Fruit fly (Drosophila melanogaster) whole organism, embryonic: ENCODE data around the gene CG7298.

Experiments
- CG10274 ChIP-seq: fragments of 200-800 bp; sonication (Bioruptor generic); optimal IDR thresholded peaks from 3 replicates; lab custom pipeline; 2017; ENCODE audit warnings: missing biosample characterization, mild to moderate bottlenecking, missing genetic modification characterization
- CG11504 ChIP-seq: fragments of 200-800 bp; sonication (Bioruptor generic); optimal IDR thresholded peaks from 3 replicates; lab custom pipeline; 2019; ENCODE audit warnings: missing biosample characterization, mild to moderate bottlenecking, missing genetic modification characterization, moderate library complexity
- CG11723 ChIP-seq: fragments of 200-800 bp; sonication (Bioruptor generic); optimal IDR thresholded peaks from 2 replicates; lab custom pipeline; 2017; ENCODE audit warnings: missing biosample characterization, mild to moderate bottlenecking, missing genetic modification characterization
- CG13123 ChIP-seq: fragments of 200-800 bp; sonication (Bioruptor generic); optimal IDR thresholded peaks from 2 replicates; lab custom pipeline; 2016; ENCODE audit warnings: missing biosample characterization, missing genetic modification characterization
- CG14710 ChIP-seq: fragments of 200-800 bp; sonication (Bioruptor generic); optimal IDR thresholded peaks from 3 replicates; lab custom pipeline; 2019; ENCODE audit warnings: missing biosample characterization, mild to moderate bottlenecking, missing genetic modification characterization, moderate library complexity
- CG14860 ChIP-seq: fragments of 200-800 bp; sonication (Bioruptor generic); IDR thresholded peaks from 3 replicates; pipeline ENCODE4 v1.3.6; 2022; ENCODE audit warnings: missing biosample characterization, missing genetic modification characterization; ENCODE audit not compliant: partially characterized antibody
- CG14965 ChIP-seq: fragments of 200-800 bp; sonication (Bioruptor generic); optimal IDR thresholded peaks from 2 replicates; lab custom pipeline; 2016; ENCODE audit warnings: missing biosample characterization, missing genetic modification characterization, borderline replicate concordance
- CG1603 ChIP-seq: fragments of 200-800 bp; sonication (Bioruptor generic); optimal IDR thresholded peaks from 2 replicates; lab custom pipeline; 2019; ENCODE audit warnings: missing biosample characterization, mild to moderate bottlenecking, missing genetic modification characterization, moderate library complexity
- CG16779 ChIP-seq: fragments of 200-800 bp; sonication (Bioruptor generic); IDR thresholded peaks from 2 replicates; pipeline ENCODE4 v1.3.6; 2022; ENCODE audit warnings: missing biosample characterization, missing genetic modification characterization
- CG17359 ChIP-seq: fragments of 200-800 bp; sonication (Bioruptor generic); optimal IDR thresholded peaks from 3 replicates; lab custom pipeline; 2018; ENCODE audit warnings: missing biosample characterization, mild to moderate bottlenecking, missing genetic modification characterization, moderate library complexity
- CG17385 ChIP-seq: fragments of 200-800 bp; sonication (Bioruptor generic); optimal IDR thresholded peaks from 3 replicates; lab custom pipeline; 2018; ENCODE audit warnings: missing biosample characterization, mild to moderate bottlenecking, missing genetic modification characterization
- CG18262 ChIP-seq: fragments of 200-800 bp; optimal IDR thresholded peaks from 3 replicates; lab custom pipeline; 2019; ENCODE audit warnings: missing biosample characterization, mild to moderate bottlenecking, missing genetic modification characterization, moderate library complexity
- CG2116 ChIP-seq: fragments of 200-800 bp; sonication (Bioruptor generic); optimal IDR thresholded peaks from 3 replicates; lab custom pipeline; 2018; ENCODE audit warnings: missing biosample characterization, mild to moderate bottlenecking, missing genetic modification characterization
- CG31388 ChIP-seq: fragments of 200-800 bp; sonication (Bioruptor generic); optimal IDR thresholded peaks from 2 replicates; lab custom pipeline; 2016; ENCODE audit warnings: missing biosample characterization, missing genetic modification characterization
- CG3407 ChIP-seq: fragments of 200-800 bp; sonication (Bioruptor generic); optimal IDR thresholded peaks from 2 replicates; lab custom pipeline; 2018; ENCODE audit warnings: missing biosample characterization, mild to moderate bottlenecking, missing genetic modification characterization
- CG7372 ChIP-seq: fragments of 200-800 bp; sonication (Bioruptor generic); IDR thresholded peaks from 2 replicates; pipeline ENCODE4 v1.3.6; 2022; ENCODE audit warnings: missing biosample characterization, missing genetic modification characterization
- CG7556 ChIP-seq: fragments of 200-800 bp; sonication (Bioruptor generic); optimal IDR thresholded peaks from 2 replicates; lab custom pipeline; 2017; ENCODE audit warnings: missing biosample characterization, mild to moderate bottlenecking, missing genetic modification characterization
- D19B ChIP-seq: fragments of 200-800 bp; sonication (Bioruptor generic); optimal IDR thresholded peaks from 2 replicates; lab custom pipeline; 2017; ENCODE audit warnings: missing biosample characterization, mild to moderate bottlenecking, missing genetic modification characterization
- Dbx ChIP-seq: fragments of 200-800 bp; sonication (Bioruptor generic); IDR thresholded peaks from 3 replicates; pipeline ENCODE4 v1.3.6; 2022; ENCODE audit warnings: missing biosample characterization, missing genetic modification characterization
- Dek ChIP-seq: fragments of 200-800 bp; sonication (Bioruptor generic); optimal IDR thresholded peaks from 3 replicates; lab custom pipeline; 2019; ENCODE audit warnings: missing biosample characterization, mild to moderate bottlenecking, missing genetic modification characterization, moderate library complexity
- Dfd ChIP-seq, 2 experiments: fragments of >200 bp; optimal IDR thresholded peaks; 2 replicates each; lab custom pipeline; 2017; ENCODE audit warnings: missing biosample characterization in 2 of 2, missing genetic modification characterization in 2 of 2
- Dp ChIP-seq: fragments of 200-800 bp; sonication (Bioruptor generic); optimal IDR thresholded peaks from 2 replicates; lab custom pipeline; 2018; ENCODE audit warnings: missing biosample characterization, mild to moderate bottlenecking, missing genetic modification characterization, moderate library complexity
- Fer1 ChIP-seq: fragments of 200-800 bp; sonication (Bioruptor generic); optimal IDR thresholded peaks from 2 replicates; lab custom pipeline; 2017; ENCODE audit warnings: missing biosample characterization, mild to moderate bottlenecking, missing genetic modification characterization
- MBD-R2 ChIP-seq: fragments of 200-800 bp; sonication (Bioruptor generic); IDR thresholded peaks from 2 replicates; pipeline ENCODE4 v1.3.6; 2022; ENCODE audit warnings: missing biosample characterization, missing genetic modification characterization
- Max ChIP-seq: fragments of 200-800 bp; sonication (Bioruptor generic); optimal IDR thresholded peaks from 2 replicates; lab custom pipeline; 2016; ENCODE audit warnings: missing biosample characterization, mild to moderate bottlenecking, missing genetic modification characterization
- Meics ChIP-seq: fragments of 200-800 bp; sonication (Bioruptor generic); optimal IDR thresholded peaks from 2 replicates; lab custom pipeline; 2017; ENCODE audit warnings: missing biosample characterization, mild to moderate bottlenecking, missing genetic modification characterization
- Nf-YB ChIP-seq: fragments of 200-800 bp; sonication (Bioruptor generic); optimal IDR thresholded peaks from 3 replicates; lab custom pipeline; 2019; ENCODE audit warnings: missing biosample characterization, mild to moderate bottlenecking, missing genetic modification characterization, moderate library complexity
- Oaz ChIP-seq: fragments of 200-800 bp; sonication (Bioruptor generic); IDR thresholded peaks from 2 replicates; pipeline ENCODE4 v1.3.6; 2022; ENCODE audit warnings: missing biosample characterization, missing genetic modification characterization
- Pdp1 ChIP-seq, 2 experiments: fragments of 200-800 bp; sonication (Bioruptor generic); optimal IDR thresholded peaks; 3 replicates each; lab custom pipeline; 2016; ENCODE audit warnings: missing biosample characterization in 2 of 2, missing genetic modification characterization in 2 of 2, mild to moderate bottlenecking in 1 of 2, moderate library complexity in 1 of 2
- Sry-δ ChIP-seq: fragments of 200-800 bp; sonication (Bioruptor generic); optimal IDR thresholded peaks from 2 replicates; lab custom pipeline; 2016; ENCODE audit warnings: missing biosample characterization, missing genetic modification characterization
- az2 ChIP-seq: fragments of 200-800 bp; sonication (Bioruptor generic); optimal IDR thresholded peaks from 3 replicates; lab custom pipeline; 2016; ENCODE audit warnings: missing biosample characterization, missing genetic modification characterization
- bigmax ChIP-seq: fragments of 200-800 bp; sonication (Bioruptor generic); optimal IDR thresholded peaks from 2 replicates; lab custom pipeline; 2018; ENCODE audit warnings: missing biosample characterization, mild to moderate bottlenecking, missing genetic modification characterization
- cas ChIP-seq: fragments of 200-800 bp; sonication (Bioruptor generic); IDR thresholded peaks from 2 replicates; pipeline ENCODE4 v1.3.6; 2022; ENCODE audit warnings: missing biosample characterization, missing genetic modification characterization
- cwo ChIP-seq: fragments of 200-800 bp; sonication (Bioruptor generic); optimal IDR thresholded peaks from 3 replicates; lab custom pipeline; 2017; ENCODE audit warnings: missing biosample characterization, missing genetic modification characterization, mild to moderate bottlenecking, moderate library complexity, missing genetic modification reagents
- fd3F ChIP-seq: fragments of 200-800 bp; sonication (Bioruptor generic); optimal IDR thresholded peaks from 2 replicates; lab custom pipeline; 2018; ENCODE audit warnings: missing biosample characterization, mild to moderate bottlenecking, missing genetic modification characterization, moderate library complexity
- fu2 ChIP-seq: fragments of 200-800 bp; sonication (Bioruptor generic); optimal IDR thresholded peaks from 2 replicates; lab custom pipeline; 2016; ENCODE audit warnings: missing biosample characterization, missing genetic modification characterization
- grau ChIP-seq: fragments of 200-800 bp; optimal IDR thresholded peaks from 3 replicates; lab custom pipeline; 2019; ENCODE audit warnings: missing biosample characterization, mild to moderate bottlenecking, missing genetic modification characterization, moderate library complexity
- grn ChIP-seq: fragments of 200-800 bp; sonication (Bioruptor generic); optimal IDR thresholded peaks from 3 replicates; lab custom pipeline; 2017; ENCODE audit warnings: missing biosample characterization, missing genetic modification characterization
- mirr ChIP-seq: fragments of 200-800 bp; sonication (Bioruptor generic); optimal IDR thresholded peaks from 3 replicates; lab custom pipeline; 2018; ENCODE audit warnings: missing biosample characterization, mild to moderate bottlenecking, missing genetic modification characterization
- ranshi ChIP-seq: fragments of 200-800 bp; sonication (Bioruptor generic); IDR thresholded peaks from 2 replicates; pipeline ENCODE4 v1.3.6; 2022; ENCODE audit warnings: missing biosample characterization, missing genetic modification characterization
- scrt ChIP-seq: fragments of 200-800 bp; sonication (Bioruptor generic); optimal IDR thresholded peaks from 2 replicates; lab custom pipeline; 2018; ENCODE audit warnings: missing biosample characterization, mild to moderate bottlenecking, missing genetic modification characterization, moderate library complexity
- sens ChIP-seq: fragments of 200-800 bp; sonication (Bioruptor generic); peaks from one replicate; lab custom pipeline; 2016; ENCODE audit warnings: missing biosample characterization, missing genetic modification characterization
- sr ChIP-seq: fragments of 200-800 bp; sonication (Bioruptor generic); IDR thresholded peaks from 3 replicates; pipeline ENCODE4 v1.3.6; 2022; ENCODE audit warnings: missing biosample characterization, missing genetic modification characterization
- stc ChIP-seq: fragments of 200-800 bp; sonication (Bioruptor generic); IDR thresholded peaks from 2 replicates; pipeline ENCODE4 v1.3.6; 2022; ENCODE audit warnings: missing biosample characterization, missing genetic modification characterization
- tin ChIP-seq: fragments of 200-800 bp; sonication (Bioruptor generic); optimal IDR thresholded peaks from 3 replicates; lab custom pipeline; 2016; ENCODE audit warnings: missing biosample characterization, missing genetic modification characterization
- tup ChIP-seq: fragments of 200-800 bp; sonication (Bioruptor generic); optimal IDR thresholded peaks from 2 replicates; lab custom pipeline; 2016; ENCODE audit warnings: missing biosample characterization, mild to moderate bottlenecking, missing genetic modification characterization, moderate library complexity
- zen2 ChIP-seq: fragments of 200-800 bp; sonication (Bioruptor generic); IDR thresholded peaks from 3 replicates; pipeline ENCODE4 v1.3.6; 2022; ENCODE audit warnings: missing biosample characterization, missing genetic modification characterization; ENCODE audit not compliant: partially characterized antibody

Gene CG7298

dm6 chr3L:20197213-20197612 is 6.3 kb downstream of the CG7298 start:
- peak; percentile 75 for TF ChIP-seq D19B (GFP tag; lab: Kevin White, UChicago)
- TF ChIP-seq CG17385 (GFP tag; lab: Kevin White, UChicago) = peak; percentile 38
- TF ChIP-seq stc = no peak
- TF ChIP-seq CG10274 (GFP tag; lab: Kevin White, UChicago) = peak; percentile 29
- peak; percentile 92 for TF ChIP-seq Meics (GFP tag; lab: Kevin White, UChicago)

dm6 chr3L:20196321-20196720 is 7.2 kb downstream of the CG7298 start:
- TF ChIP-seq tin (GFP tag; lab: Kevin White, UChicago) = no peak
- no peak for TF ChIP-seq CG18262 (tag; lab: Kevin White, UChicago)
- peak in 1 of 2 experiments; percentile 54 for TF ChIP-seq Pdp1 (GFP tag; optimal IDR thresholded peaks at IDR 0.05; lab: Kevin White, UChicago)
- TF ChIP-seq az2 = no peak
- no peak for TF ChIP-seq bigmax (GFP tag; lab: Kevin White, UChicago)
- no peak for TF ChIP-seq sr (GFP tag; lab: Robert Waterston, UW)
- TF ChIP-seq cwo (GFP tag; lab: Kevin White, UChicago) = peak; percentile 85
- no peak for TF ChIP-seq zen2 (GFP tag; lab: Robert Waterston, UW)
- peak; percentile 80 for TF ChIP-seq grn (GFP tag; lab: Kevin White, UChicago)
- TF ChIP-seq mirr (GFP tag; lab: Kevin White, UChicago) = peak; percentile 20

dm6 chr3L:20195875-20196274 is 7.6 kb downstream of the CG7298 start:
- TF ChIP-seq CG14860 (no peak), CG3407 (GFP tag; lab: Kevin White, UChicago) (peak; percentile 37), CG7556 (GFP tag; lab: Kevin White, UChicago) (peak; percentile 29), Max (GFP tag; lab: Kevin White, UChicago) (peak; percentile 5), CG18262 (tag; lab: Kevin White, UChicago) (peak; percentile 77), Dbx (GFP tag; lab: Robert Waterston, UW) (no peak), CG14965 (GFP tag; lab: Kevin White, UChicago) (no peak), sens (GFP tag; lab: Kevin White, UChicago) (peak; percentile 90), ranshi (peak; percentile 52), CG1603 (tag; lab: Kevin White, UChicago) (peak; percentile 87), fd3F (GFP tag; lab: Kevin White, UChicago) (no peak), CG2116 (GFP tag; lab: Kevin White, UChicago) (peak; percentile 11), tin (GFP tag; lab: Kevin White, UChicago) (peak; percentile 39), CG11504 (tag; lab: Kevin White, UChicago) (peak; percentile 80), CG11723 (no peak), Dp (GFP tag; lab: Kevin White, UChicago) (no peak), Nf-YB (GFP tag; lab: Kevin White, UChicago) (no peak), CG7372 (GFP tag; lab: Robert Waterston, UW) (no peak; the same call in 1 of the 2 replicates), Fer1 (GFP tag; lab: Kevin White, UChicago) (no peak), CG13123 (GFP tag; lab: Kevin White, UChicago) (no peak), CG16779 (GFP tag; lab: Robert Waterston, UW) (no peak), Dfd (GFP tag; optimal IDR thresholded peaks at IDR 0.05; lab: Kevin White, UChicago) (no peak), CG17359 (tag; lab: Kevin White, UChicago) (peak; percentile 75), CG31388 (GFP tag; lab: Kevin White, UChicago) (no peak), grau (tag; lab: Kevin White, UChicago) (peak; percentile 95), cas (GFP tag; lab: Robert Waterston, UW) (no peak), fu2 (GFP tag; lab: Kevin White, UChicago) (no peak), scrt (GFP tag; lab: Kevin White, UChicago) (no peak), tup (GFP tag; lab: Kevin White, UChicago) (no peak), Dek (tag; lab: Kevin White, UChicago) (no peak), MBD-R2 (GFP tag; lab: Robert Waterston, UW) (0 out of 2 replicates have a peak, but pooled peaks have one; percentile 14), Oaz (no peak), CG14710 (peak; percentile 53), Sry-δ (GFP tag; lab: Kevin White, UChicago) (peak; percentile 17)
